Worm (Caenorhabditis elegans): ENCODE results near the gene rga-1.

- TF ChIP-seq flt-1 (GFP tag; IDR thresholded peaks at IDR 0.05) (no peak), ama-1 (optimal IDR thresholded peaks at IDR 0.05) (no peak), tbx-37 (GFP tag; conservative IDR thresholded peaks at IDR 0.05) (no peak), ets-7 (tag; optimal IDR thresholded peaks at IDR 0.05) (no peak), tra-4 (tag; optimal IDR thresholded peaks at IDR 0.05) (no peak), tbx-11 (GFP tag; IDR thresholded peaks at IDR 0.05) (no peak), B0310.2 (tag; optimal IDR thresholded peaks at IDR 0.05) (no peak), scrt-1 (GFP tag; IDR thresholded peaks at IDR 0.05) (no peak), hnd-1 (tag; optimal IDR thresholded peaks at IDR 0.05) (no peak), F13C5.2 (tag; optimal IDR thresholded peaks at IDR 0.05) (no peak), hmbx-1 (tag; optimal IDR thresholded peaks at IDR 0.05) (no peak), aly-1 (tag; optimal IDR thresholded peaks at IDR 0.05) (no peak), ceh-13 (GFP tag; optimal IDR thresholded peaks at IDR 0.05) (no peak), ceh-36 (tag; optimal IDR thresholded peaks at IDR 0.05) (no peak)
Measured at ce11 chrII:11424579-11425316, 39.9 kb upstream of the rga-1 start, which contains the start of gene C05D12.3.

Data from whole organism, early embryonic.